Fruit fly (Drosophila melanogaster): ENCODE results near the gene CG6418.

CG6418 gene

dm6 chr3L:10866633-10867379 is 12.0 kb downstream of the CG6418 start (continued):
- TF ChIP-seq Trl (optimal IDR thresholded peaks at IDR 0.05) (no peak), Trl (GFP tag; optimal IDR thresholded peaks at IDR 0.05) (peak; percentile 35), CG11723 (GFP tag; optimal IDR thresholded peaks at IDR 0.05) (no peak), H2.0 (GFP tag; IDR thresholded peaks at IDR 0.05) (0 out of 2 replicates have a peak, but pooled peaks have one; percentile 31), CG30403 (GFP tag; optimal IDR thresholded peaks at IDR 0.05) (peak; percentile 31), ham (GFP tag; IDR thresholded peaks at IDR 0.05) (no peak), jigr1 (GFP tag; IDR thresholded peaks at IDR 0.05) (no peak), CG8765 (GFP tag; IDR thresholded peaks at IDR 0.05) (no peak), CG4282 (GFP tag; optimal IDR thresholded peaks at IDR 0.05) (no peak), ci (GFP tag; IDR thresholded peaks at IDR 0.05) (0 out of 3 replicates have a peak, but pooled peaks have one; percentile 7), CG4707 (GFP tag; optimal IDR thresholded peaks at IDR 0.05) (no peak), CG10543 (GFP tag; optimal IDR thresholded peaks at IDR 0.05) (peak; percentile 54), Dip3 (GFP tag; optimal IDR thresholded peaks at IDR 0.05) (peak; percentile 55), prd (optimal IDR thresholded peaks at IDR 0.05) (no peak), prd (GFP tag; IDR thresholded peaks at IDR 0.05) (peak; percentile 49; the same call in 2 of the 3 replicates), CoRest (tag; optimal IDR thresholded peaks at IDR 0.05) (peak; percentile 47), lmd (GFP tag; IDR thresholded peaks at IDR 0.05) (peak; percentile 54; the same call in 1 of the 2 replicates), Ptx1 (GFP tag; IDR thresholded peaks at IDR 0.05) (0 out of 2 replicates have a peak, but pooled peaks have one; percentile 54), gem (tag; optimal IDR thresholded peaks at IDR 0.05) (peak; percentile 46), zfh2 (GFP tag; optimal IDR thresholded peaks at IDR 0.05) (peak; percentile 51), dmrt99B (tag; optimal IDR thresholded peaks at IDR 0.05) (peak; percentile 15), luna (GFP tag; optimal IDR thresholded peaks at IDR 0.05) (peak; percentile 60), fu2 (GFP tag; optimal IDR thresholded peaks at IDR 0.05) (peak; percentile 54), CG2678 (tag; optimal IDR thresholded peaks at IDR 0.05) (peak; percentile 61), CG2712 (tag; optimal IDR thresholded peaks at IDR 0.05) (no peak), ttk (GFP tag; IDR thresholded peaks at IDR 0.05) (0 out of 2 replicates have a peak, but pooled peaks have one; percentile 11), CG9932 (GFP tag; IDR thresholded peaks at IDR 0.05) (peak; percentile 59), TFAM (GFP tag; optimal IDR thresholded peaks at IDR 0.05) (no peak), CG13624 (GFP tag; optimal IDR thresholded peaks at IDR 0.05) (peak; percentile 55), Xbp1 (GFP tag; optimal IDR thresholded peaks at IDR 0.05) (peak; percentile 10), pho (GFP tag; optimal IDR thresholded peaks at IDR 0.05) (peak; percentile 34), bigmax (GFP tag; optimal IDR thresholded peaks at IDR 0.05) (no peak), CG32772 (GFP tag; IDR thresholded peaks at IDR 0.05) (0 out of 2 replicates have a peak, but pooled peaks have one; percentile 14), HHEX (GFP tag; optimal IDR thresholded peaks at IDR 0.05) (peak; percentile 14), sug (tag; optimal IDR thresholded peaks at IDR 0.05) (peak; percentile 35), Sox102F (GFP tag; optimal IDR thresholded peaks at IDR 0.05) (peak; percentile 7), crol (GFP tag; IDR thresholded peaks at IDR 0.05) (peak; percentile 82), fd102C (GFP tag; optimal IDR thresholded peaks at IDR 0.05) (no peak), CG2889 (GFP tag; IDR thresholded peaks at IDR 0.05) (0 out of 3 replicates have a peak, but pooled peaks have one; percentile 36), Fer1 (GFP tag; optimal IDR thresholded peaks at IDR 0.05) (peak; percentile 53), CG4730 (GFP tag; IDR thresholded peaks at IDR 0.05) (peak; percentile 34; the same call in 1 of the 2 replicates), gce (GFP tag; IDR thresholded peaks at IDR 0.05) (no peak), CG11560 (tag; IDR thresholded peaks at IDR 0.05) (0 out of 3 replicates have a peak, but pooled peaks have one; percentile 59), caup (GFP tag; optimal IDR thresholded peaks at IDR 0.05; ENCODE audit: severe bottlenecking) (peak; percentile 14), Xrp1 (GFP tag; IDR thresholded peaks at IDR 0.05) (no peak), Ada2b (GFP tag; IDR thresholded peaks at IDR 0.05) (peak; percentile 41), CG15269 (tag; optimal IDR thresholded peaks at IDR 0.05) (peak; percentile 56), CG4328 (GFP tag; optimal IDR thresholded peaks at IDR 0.05) (no peak), her (GFP tag; optimal IDR thresholded peaks at IDR 0.05) (peak; percentile 65), CG6654 (GFP tag; optimal IDR thresholded peaks at IDR 0.05) (no peak)
